Worm (Caenorhabditis elegans) whole organism, late embryonic: ENCODE results near the gene cid-1.

Experiments used
- K02D7.2 ChIP-seq: sonication (generic microtip); optimal IDR thresholded peaks from 2 replicates; lab custom pipeline; 2017; ENCODE audit warnings: mild to moderate bottlenecking, missing genetic modification characterization, missing compliant biosample characterization
- T23F11.4 ChIP-seq: fragments of 200-800 bp; sonication (Bioruptor generic); optimal IDR thresholded peaks from 2 replicates; lab custom pipeline; 2018; ENCODE audit warnings: mild to moderate bottlenecking, missing genetic modification characterization, missing compliant biosample characterization
- ahr-1 ChIP-seq: sonication (generic microtip); optimal IDR thresholded peaks from 2 replicates; lab custom pipeline; 2016; ENCODE audit warnings: missing genetic modification characterization, missing compliant biosample characterization
- ama-1 ChIP-seq: fragments of 150-350 bp; optimal IDR thresholded peaks from 2 replicates; lab custom pipeline; 2014
- ceh-14 ChIP-seq: sonication (generic microtip); optimal IDR thresholded peaks from 2 replicates; lab custom pipeline; 2016; ENCODE audit warnings: missing genotype, missing genetic modification characterization, missing compliant biosample characterization
- ceh-18 ChIP-seq: sonication (generic microtip); optimal IDR thresholded peaks from 2 replicates; lab custom pipeline; 2016; ENCODE audit warnings: missing genetic modification characterization, missing compliant biosample characterization
- ceh-19 ChIP-seq: fragments of 200-800 bp; sonication (Bioruptor generic); optimal IDR thresholded peaks from 2 replicates; lab custom pipeline; 2018; ENCODE audit warnings: mild to moderate bottlenecking, missing genetic modification characterization, missing compliant biosample characterization
- ceh-2 ChIP-seq: sonication (generic microtip); optimal IDR thresholded peaks from 2 replicates; lab custom pipeline; 2016; ENCODE audit warnings: missing genotype, missing genetic modification characterization, missing compliant biosample characterization
- ceh-24 ChIP-seq: sonication (generic microtip); optimal IDR thresholded peaks from 2 replicates; lab custom pipeline; 2016; ENCODE audit warnings: mild to moderate bottlenecking, missing genetic modification characterization, missing compliant biosample characterization
- che-1 ChIP-seq: sonication (generic microtip); optimal IDR thresholded peaks from 2 replicates; lab custom pipeline; 2016; ENCODE audit warnings: mild to moderate bottlenecking, missing genetic modification characterization, missing compliant biosample characterization
- dmd-4 ChIP-seq: sonication (generic microtip); optimal IDR thresholded peaks from 2 replicates; lab custom pipeline; 2016; ENCODE audit warnings: borderline replicate concordance, missing genetic modification characterization, missing compliant biosample characterization
- elt-2 ChIP-seq: sonication (generic microtip); optimal IDR thresholded peaks from 2 replicates; lab custom pipeline; 2016; ENCODE audit warnings: missing genetic modification reagents, missing genetic modification characterization, missing compliant biosample characterization
- elt-4 ChIP-seq: sonication (generic microtip); optimal IDR thresholded peaks from 2 replicates; lab custom pipeline; 2016; ENCODE audit warnings: missing genetic modification characterization, missing compliant biosample characterization
- ets-4 ChIP-seq: sonication (generic microtip); optimal IDR thresholded peaks from 2 replicates; lab custom pipeline; 2016; ENCODE audit warnings: missing genetic modification characterization, missing compliant biosample characterization
- eyg-1 ChIP-seq: sonication (generic microtip); optimal IDR thresholded peaks from 2 replicates; lab custom pipeline; 2016; ENCODE audit warnings: missing genotype, missing genetic modification characterization, missing compliant biosample characterization
- fkh-10 ChIP-seq: fragments of 150-350 bp; optimal IDR thresholded peaks from 2 replicates; lab custom pipeline; 2014; ENCODE audit warnings: missing biosample characterization, missing genetic modification reagents, missing genetic modification characterization
- fkh-6 ChIP-seq: sonication (generic microtip); optimal IDR thresholded peaks from 2 replicates; lab custom pipeline; 2016; ENCODE audit warnings: missing genetic modification characterization, missing compliant biosample characterization
- gmeb-2 ChIP-seq: sonication (generic microtip); optimal IDR thresholded peaks from 2 replicates; lab custom pipeline; 2016; ENCODE audit warnings: missing genetic modification characterization, inconsistent platforms, missing compliant biosample characterization
- hlh-15 ChIP-seq: sonication (generic microtip); optimal IDR thresholded peaks from 2 replicates; lab custom pipeline; 2016; ENCODE audit warnings: missing genetic modification characterization, missing compliant biosample characterization
- hlh-30 ChIP-seq: sonication (generic microtip); optimal IDR thresholded peaks from 2 replicates; lab custom pipeline; 2017; ENCODE audit warnings: antibody characterized with exemption, missing genetic modification characterization, missing compliant biosample characterization; ENCODE audit not compliant: insufficient read depth
- hlh-6 ChIP-seq: sonication (generic microtip); optimal IDR thresholded peaks from 2 replicates; lab custom pipeline; 2016; ENCODE audit warnings: missing genotype, missing genetic modification characterization, missing compliant biosample characterization
- hlh-8 ChIP-seq: sonication (generic microtip); optimal IDR thresholded peaks from 2 replicates; lab custom pipeline; 2016; ENCODE audit warnings: missing genotype, missing genetic modification characterization, missing compliant biosample characterization
- nfya-1 ChIP-seq: sonication (generic microtip); optimal IDR thresholded peaks from 2 replicates; lab custom pipeline; 2017; ENCODE audit warnings: missing genetic modification characterization, mild to moderate bottlenecking, missing compliant biosample characterization, antibody characterized with exemption, moderate library complexity
- nhr-11 ChIP-seq: fragments of 150-350 bp; optimal IDR thresholded peaks from 2 replicates; lab custom pipeline; 2014; ENCODE audit warnings: missing biosample characterization, missing genetic modification characterization
- nhr-232 ChIP-seq: sonication (generic microtip); optimal IDR thresholded peaks from 2 replicates; lab custom pipeline; 2016; ENCODE audit warnings: missing genetic modification characterization, missing compliant biosample characterization
- pat-9 ChIP-seq: fragments of 200-800 bp; sonication (Bioruptor generic); optimal IDR thresholded peaks from 2 replicates; lab custom pipeline; 2018; ENCODE audit warnings: mild to moderate bottlenecking, missing genetic modification characterization, moderate library complexity, missing compliant biosample characterization
- pax-1 ChIP-seq: fragments of 150-350 bp; optimal IDR thresholded peaks from 2 replicates; lab custom pipeline; 2014; ENCODE audit warnings: missing biosample characterization, missing genetic modification characterization
- pros-1 ChIP-seq: fragments of 150-350 bp; optimal IDR thresholded peaks from 2 replicates; lab custom pipeline; 2014; ENCODE audit warnings: missing biosample characterization, missing genetic modification reagents, missing genetic modification characterization
- rnt-1 ChIP-seq: sonication (generic microtip); optimal IDR thresholded peaks from 2 replicates; lab custom pipeline; 2016; ENCODE audit warnings: missing genetic modification characterization, missing compliant biosample characterization
- syd-9 ChIP-seq: sonication (generic microtip); optimal IDR thresholded peaks from 2 replicates; lab custom pipeline; 2016; ENCODE audit warnings: mild to moderate bottlenecking, missing genetic modification characterization, moderate library complexity, missing compliant biosample characterization
- tbx-2 ChIP-seq: sonication (generic microtip); optimal IDR thresholded peaks from 2 replicates; lab custom pipeline; 2016; ENCODE audit warnings: missing genetic modification characterization, missing compliant biosample characterization
- tbx-7 ChIP-seq: sonication (generic microtip); optimal IDR thresholded peaks from 2 replicates; lab custom pipeline; 2016; ENCODE audit warnings: missing genotype, missing genetic modification characterization, missing compliant biosample characterization
- unc-3 ChIP-seq, 2 experiments: fragments of 200-800 bp in 1 of 2; sonication (Bioruptor generic) in 1 of 2; sonication (generic microtip) in 1 of 2; conservative IDR thresholded peaks in 1 of 2; optimal IDR thresholded peaks in 1 of 2; 2 replicates each; pipeline versions ENCODE4 v1.3.6 to Lab custom; 2016 to 2022; ENCODE audit warnings: missing compliant biosample characterization in 2 of 2, missing genetic modification characterization in 2 of 2, missing genetic modification reagents in 1 of 2
- unc-42 ChIP-seq: sonication (generic microtip); optimal IDR thresholded peaks from 2 replicates; lab custom pipeline; 2016; ENCODE audit warnings: missing genotype, missing genetic modification characterization, missing compliant biosample characterization
- unc-55 ChIP-seq: sonication (generic microtip); optimal IDR thresholded peaks from 2 replicates; lab custom pipeline; 2017; ENCODE audit warnings: missing biosample characterization, missing genetic modification reagents, missing genetic modification characterization

cid-1 gene

ce11 chrIII:5138940-5139533 lies 34.7 kb upstream of the cid-1 start:
- TF ChIP-seq ceh-24 (tag; lab: Kevin White, UChicago) (no peak), tbx-2 (tag; lab: Kevin White, UChicago) (peak; percentile 70), unc-42 (tag; lab: Kevin White, UChicago) (peak; percentile 89), dmd-4 (tag; lab: Kevin White, UChicago) (no peak), nhr-11 (tag; lab: Kevin White, UChicago) (no peak), rnt-1 (tag; lab: Kevin White, UChicago) (no peak)

DNA sequence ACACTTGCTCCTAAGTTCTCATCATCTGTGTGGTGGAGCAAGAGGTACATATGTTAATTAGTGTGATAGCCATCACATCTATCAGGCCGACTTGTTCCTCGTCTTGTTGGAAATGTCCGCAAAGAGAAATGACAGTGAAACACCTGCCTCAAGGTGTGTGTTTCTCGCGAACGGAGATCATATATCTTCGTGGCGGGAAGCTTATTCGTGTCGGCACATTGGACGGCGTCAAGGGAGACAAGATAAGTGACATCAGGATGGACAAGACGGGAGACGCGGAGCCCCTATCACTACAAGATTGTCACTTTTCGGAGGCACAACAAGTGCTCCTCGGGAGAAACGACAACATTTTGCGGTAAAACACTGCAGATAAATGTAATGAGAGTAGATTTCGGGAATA lies 34.0 kb upstream of the cid-1 start:
- TF ChIP-seq pax-1 (tag; lab: Kevin White, UChicago) (no peak), pros-1 (no peak), tbx-2 (tag; lab: Kevin White, UChicago) (peak; percentile 78), eyg-1 (tag; lab: Kevin White, UChicago) (no peak), nfya-1 (tag; lab: Kevin White, UChicago) (no peak), rnt-1 (tag; lab: Kevin White, UChicago) (no peak), unc-55 (GFP tag; lab: Kevin White, UChicago) (peak; percentile 84)

DNA sequence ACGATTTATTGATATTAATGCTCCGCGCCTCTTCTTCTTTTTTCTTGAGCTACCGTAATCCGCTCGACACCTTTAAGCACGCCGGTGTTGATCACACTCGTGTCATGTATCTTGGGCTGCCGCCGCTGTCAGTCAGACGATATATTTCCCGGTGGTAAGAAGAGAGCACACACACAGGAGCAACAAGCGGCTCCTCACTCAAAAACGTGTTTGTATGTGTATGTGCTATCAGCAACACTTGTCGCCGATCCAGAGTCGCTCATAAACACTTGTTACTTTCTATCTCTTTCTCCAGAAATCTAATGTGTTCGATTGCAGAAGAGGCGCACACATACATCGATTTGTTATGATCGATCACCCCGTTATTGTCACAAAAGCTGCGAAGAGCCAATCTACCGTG lies 33.2 kb upstream of the cid-1 start:
- no peak for TF ChIP-seq fkh-6 (tag; lab: Kevin White, UChicago)
- no peak for TF ChIP-seq hlh-15
- TF ChIP-seq T23F11.4 (GFP tag; lab: Kevin White, UChicago), result no peak
- no peak for TF ChIP-seq che-1 (tag; lab: Kevin White, UChicago)
- TF ChIP-seq ceh-18 (tag; lab: Kevin White, UChicago), result peak; percentile 53
- no peak for TF ChIP-seq nhr-232 (tag; lab: Kevin White, UChicago)
- TF ChIP-seq ets-4 (tag; lab: Kevin White, UChicago), result peak; percentile 3
- TF ChIP-seq ceh-14 (tag; lab: Kevin White, UChicago), result no peak
- TF ChIP-seq pax-1 (tag; lab: Kevin White, UChicago), result no peak
- no peak for TF ChIP-seq pat-9 (tag; lab: Kevin White, UChicago)
- TF ChIP-seq elt-4 (tag; lab: Kevin White, UChicago), result no peak
- TF ChIP-seq syd-9 (tag; lab: Kevin White, UChicago), result no peak
- TF ChIP-seq fkh-10 (GFP tag; lab: Kevin White, UChicago), result no peak
- peak; percentile 71 for TF ChIP-seq unc-55 (GFP tag; lab: Kevin White, UChicago)
- peak; percentile 90 for TF ChIP-seq tbx-2 (tag; lab: Kevin White, UChicago)
- TF ChIP-seq ceh-2 (tag; lab: Kevin White, UChicago), result no peak
- TF ChIP-seq, all 69 proteins: peak for 4

DNA sequence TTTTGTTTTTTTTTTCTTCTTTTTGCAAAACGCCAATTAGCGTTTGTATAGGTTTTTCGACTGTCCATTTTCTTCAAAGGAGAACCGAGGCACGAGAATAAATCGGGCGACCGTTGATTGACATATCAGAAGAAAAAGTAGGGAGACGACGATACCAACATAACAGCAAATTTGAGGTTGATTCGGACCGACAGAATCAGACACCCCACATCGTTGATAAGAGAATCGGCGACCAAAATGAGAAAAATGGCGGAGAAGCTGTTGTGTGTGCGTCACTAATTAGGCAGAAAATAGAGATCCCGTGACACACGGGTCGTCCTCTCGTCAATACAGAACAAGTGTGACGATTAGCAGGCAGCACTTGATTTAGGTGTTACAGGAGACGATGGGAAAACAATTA lies 31.8 kb upstream of the cid-1 start:
- no peak for TF ChIP-seq ceh-19 (GFP tag; lab: Kevin White, UChicago)
- peak; percentile 28 for TF ChIP-seq hlh-30 (tag; lab: Kevin White, UChicago)
- peak; percentile 4 for TF ChIP-seq unc-55 (GFP tag; lab: Kevin White, UChicago)

DNA sequence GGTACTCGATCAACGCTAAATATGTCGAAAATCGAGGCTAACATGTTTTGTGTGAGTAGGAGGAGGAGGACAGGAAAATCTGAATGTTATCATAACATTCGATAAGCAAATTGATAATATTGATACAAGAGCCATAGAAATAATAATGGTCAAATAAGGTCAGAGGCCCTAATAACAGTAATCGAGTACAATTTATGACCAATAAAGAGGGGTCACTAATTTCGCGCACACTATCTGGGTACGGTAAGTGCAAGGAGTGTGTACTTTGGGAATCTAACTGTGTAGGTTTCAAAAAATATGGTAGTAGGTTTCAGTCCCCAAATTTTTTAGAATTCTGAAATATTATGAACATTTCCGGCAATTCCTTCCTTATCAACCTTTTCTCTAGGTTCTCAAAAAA lies 30.2 kb upstream of the cid-1 start:
- TF ChIP-seq ahr-1 (no peak), elt-2 (tag; lab: Kevin White, UChicago) (peak; percentile 18)

ce11 chrIII:5144169-5144568 lies 29.6 kb upstream of the cid-1 start:
- TF ChIP-seq hlh-30 (tag; lab: Kevin White, UChicago), result peak; percentile 23
- no peak for TF ChIP-seq syd-9 (tag; lab: Kevin White, UChicago)

ce11 chrIII:5145874-5146273 lies 27.8 kb upstream of the cid-1 start:
- TF ChIP-seq nhr-11 (tag; lab: Kevin White, UChicago), result no peak
- TF ChIP-seq unc-3 (GFP tag; conservative IDR thresholded peaks at IDR 0.05; lab: Robert Waterston, UW), result no peak
- TF ChIP-seq unc-3 (tag; optimal IDR thresholded peaks at IDR 0.05; lab: Kevin White, UChicago), result no peak
- TF ChIP-seq hlh-8 (tag; lab: Kevin White, UChicago), result no peak
- no peak for TF ChIP-seq syd-9 (tag; lab: Kevin White, UChicago)
- TF ChIP-seq che-1 (tag; lab: Kevin White, UChicago), result no peak
- TF ChIP-seq gmeb-2 (tag; lab: Kevin White, UChicago), result no peak
- TF ChIP-seq K02D7.2 (tag; lab: Kevin White, UChicago), result no peak
- TF ChIP-seq tbx-7 (tag; lab: Kevin White, UChicago), result no peak
- TF ChIP-seq ama-1 (lab: Kevin White, UChicago), result no peak
- no peak for TF ChIP-seq hlh-6
